Fruit fly (Drosophila melanogaster) whole organism, prepupa: ENCODE results near the gene CG3652.

ENCODE experiments used
- Sox102F ChIP-seq: fragments of 200-800 bp; sonication (Bioruptor generic); optimal IDR thresholded peaks from 2 replicates; lab custom pipeline; 2016; ENCODE audit warnings: missing biosample characterization, mild to moderate bottlenecking, missing genetic modification characterization
- Sox15 ChIP-seq: fragments of 200-800 bp; sonication (Bioruptor generic); optimal IDR thresholded peaks from 3 replicates; lab custom pipeline; 2016; ENCODE audit warnings: missing biosample characterization, missing genetic modification characterization

- TF ChIP-seq Sox15 (GFP tag; lab: Kevin White, UChicago), result no peak
- no peak for TF ChIP-seq Sox102F
Measured at dm6 chr2L:4437487-4437886, 43.8 kb upstream of the CG3652 start, which contains the start of gene CG43056.
